Worm (Caenorhabditis elegans): ENCODE results near the gene ptr-3.

Gene ptr-3

ce11 chrII:325639-326350 is 41.6 kb downstream of the ptr-3 start, which contains the start of gene sgcb-1:
Gene sgcb-1 (plus strand): TSS chrII:326300.
- TF ChIP-seq vab-7 (GFP tag; IDR thresholded peaks at IDR 0.05) (no peak), hlh-11 (tag; optimal IDR thresholded peaks at IDR 0.05) (peak; percentile 6), aha-1 (tag) (peak; percentile 56), T26A8.4 (GFP tag; IDR thresholded peaks at IDR 0.05) (no peak), ceh-82 (tag; optimal IDR thresholded peaks at IDR 0.05) (no peak), duxl-1 (tag; optimal IDR thresholded peaks at IDR 0.05; ENCODE audit: poor library complexity) (no peak), ceh-28 (tag; optimal IDR thresholded peaks at IDR 0.05) (no peak), hlh-30 (tag; optimal IDR thresholded peaks at IDR 0.05; ENCODE audit: insufficient read depth) (peak; percentile 24), fkh-10 (GFP tag; optimal IDR thresholded peaks at IDR 0.05) (no peak), Y5F2A.4 (GFP tag; optimal IDR thresholded peaks at IDR 0.05) (no peak), gei-8 (GFP tag; optimal IDR thresholded peaks at IDR 0.05) (no peak), zfp-2 (tag; optimal IDR thresholded peaks at IDR 0.05) (no peak), F37D6.2 (tag; optimal IDR thresholded peaks at IDR 0.05) (no peak)

- TF ChIP-seq dmd-6 (GFP tag; IDR thresholded peaks at IDR 0.05) (no peak), arid-1 (GFP tag; conservative IDR thresholded peaks at IDR 0.05) (no peak), pqm-1 (tag; optimal IDR thresholded peaks at IDR 0.05) (no peak), cey-2 (tag; optimal IDR thresholded peaks at IDR 0.05; ENCODE audit: borderline replicate concordance, insufficient read depth) (no peak), D1046.2 (GFP tag; IDR thresholded peaks at IDR 0.05) (peak; percentile 48; the same call in 1 of the 2 replicates), hlh-11 (tag; optimal IDR thresholded peaks at IDR 0.05) (peak; percentile 32), R02D3.7 (tag; optimal IDR thresholded peaks at IDR 0.05) (no peak), nhr-28 (tag; optimal IDR thresholded peaks at IDR 0.05) (peak; percentile 55), hmg-1.1 (GFP tag; IDR thresholded peaks at IDR 0.05) (peak; percentile 60), hif-1 (tag; optimal IDR thresholded peaks at IDR 0.05) (peak in 1 of 2 experiments; percentile 21), duxl-1 (tag; optimal IDR thresholded peaks at IDR 0.05; ENCODE audit: poor library complexity) (no peak), tra-1 (GFP tag; IDR thresholded peaks at IDR 0.05) (no peak), mep-1 (tag; optimal IDR thresholded peaks at IDR 0.05) (peak; percentile 46), Y5F2A.4 (GFP tag; optimal IDR thresholded peaks at IDR 0.05) (no peak), zfp-2 (tag; optimal IDR thresholded peaks at IDR 0.05) (no peak), ztf-11 (tag; optimal IDR thresholded peaks at IDR 0.05) (no peak), nhr-42 (GFP tag; IDR thresholded peaks at IDR 0.05) (no peak), gei-8 (GFP tag; optimal IDR thresholded peaks at IDR 0.05) (no peak), lin-29 (GFP tag; IDR thresholded peaks at IDR 0.05) (no peak), lin-13 (GFP tag; optimal IDR thresholded peaks at IDR 0.05) (no peak), mxl-2 (GFP tag; conservative IDR thresholded peaks at IDR 0.05) (no peak), zag-1 (tag; optimal IDR thresholded peaks at IDR 0.05) (no peak), vab-7 (GFP tag; IDR thresholded peaks at IDR 0.05) (no peak), F26F4.8 (GFP tag; conservative IDR thresholded peaks at IDR 0.05) (no peak), dmd-8 (GFP tag; IDR thresholded peaks at IDR 0.05) (no peak), ztf-7 (tag; optimal IDR thresholded peaks at IDR 0.05) (no peak), nhr-237 (tag; optimal IDR thresholded peaks at IDR 0.05) (no peak), sdz-12 (GFP tag; optimal IDR thresholded peaks at IDR 0.05) (no peak), saeg-2 (GFP tag; IDR thresholded peaks at IDR 0.05) (no peak), Y105C5A.15 (GFP tag; IDR thresholded peaks at IDR 0.05) (no peak), ceh-32 (tag; optimal IDR thresholded peaks at IDR 0.05; ENCODE audit: poor library complexity) (no peak), pha-4 (GFP tag; IDR thresholded peaks at IDR 0.05) (no peak), pha-4 (tag; optimal IDR thresholded peaks at IDR 0.05) (no peak), ceh-44 (GFP tag; IDR thresholded peaks at IDR 0.05) (no peak), ZK337.2 (GFP tag; IDR thresholded peaks at IDR 0.05) (no peak), set-16 (GFP tag; IDR thresholded peaks at IDR 0.05) (no peak), daf-12 (tag; optimal IDR thresholded peaks at IDR 0.05) (no peak), unc-62 (GFP tag; optimal IDR thresholded peaks at IDR 0.05 in 1 of 2) (peak in 1 of 2 experiments; percentile 55), unc-62 (tag; optimal IDR thresholded peaks at IDR 0.05) (no peak), lin-38 (GFP tag; IDR thresholded peaks at IDR 0.05) (no peak)
These were observed 44.1 kb downstream of the ptr-3 start, which contains the start of gene K01A2.10 for ce11 chrII:323048-323776. Gene K01A2.10 (minus strand): TSS chrII:323098.
